Worm (Caenorhabditis elegans): ENCODE results near the gene rsu-1.

- TF ChIP-seq nhr-76 (tag; optimal IDR thresholded peaks at IDR 0.05), result no peak
- no peak for TF ChIP-seq lim-7 (GFP tag; IDR thresholded peaks at IDR 0.05)
- TF ChIP-seq ZK546.5 (tag; optimal IDR thresholded peaks at IDR 0.05), result no peak
- TF ChIP-seq arid-1 (GFP tag; conservative IDR thresholded peaks at IDR 0.05), result no peak
- no peak for TF ChIP-seq attf-4 (tag; optimal IDR thresholded peaks at IDR 0.05)
- no peak for TF ChIP-seq R02D3.7 (tag; optimal IDR thresholded peaks at IDR 0.05)
- no peak for TF ChIP-seq ztf-11 (tag; optimal IDR thresholded peaks at IDR 0.05)
Measured at ce11 chrIII:3435152-3435551, 36.7 kb upstream of the rsu-1 start.
